Worm (Caenorhabditis elegans): ENCODE data around the gene F56D2.8.

The F56D2.8 gene

DNA sequence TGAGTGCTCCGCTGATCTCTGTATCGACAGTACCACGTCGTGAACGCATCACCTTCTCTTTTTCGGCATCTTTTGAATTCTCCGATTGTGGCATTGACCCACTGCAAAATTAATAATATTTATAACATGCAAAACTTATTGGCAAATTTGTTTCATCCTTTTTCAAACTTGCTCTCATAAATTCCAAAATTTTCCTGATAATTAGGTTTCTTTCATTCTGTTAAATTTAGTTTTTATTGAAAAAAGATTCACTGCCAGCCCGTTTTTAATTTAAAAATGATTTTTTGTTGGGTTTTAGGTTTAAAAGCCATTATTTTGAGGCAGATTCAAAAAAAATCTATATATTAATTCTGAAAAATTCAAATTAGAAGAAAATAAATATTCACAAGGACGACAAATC, 17.3 kb upstream of the F56D2.8 start, which contains the start of gene wdr-37:
wdr-37 (minus strand) TSS at position 101 of the 400 bp plus-strand sequence.
- TF ChIP-seq unc-39 (tag; optimal IDR thresholded peaks at IDR 0.05) (no peak), mab-5 (tag; optimal IDR thresholded peaks at IDR 0.05) (no peak), drap-1 (GFP tag; optimal IDR thresholded peaks at IDR 0.05) (no peak), nhr-237 (tag; optimal IDR thresholded peaks at IDR 0.05) (no peak), unc-120 (tag; optimal IDR thresholded peaks at IDR 0.05; ENCODE audit: poor library complexity, severe bottlenecking) (no peak), ceh-83 (GFP tag; optimal IDR thresholded peaks at IDR 0.05) (no peak), nhr-76 (tag; optimal IDR thresholded peaks at IDR 0.05) (no peak), nhr-2 (tag; optimal IDR thresholded peaks at IDR 0.05) (no peak), tbx-8 (GFP tag; optimal IDR thresholded peaks at IDR 0.05) (no peak), lin-13 (tag; optimal IDR thresholded peaks at IDR 0.05) (no peak), ceh-43 (GFP tag; optimal IDR thresholded peaks at IDR 0.05) (no peak), snpc-4 (tag; optimal IDR thresholded peaks at IDR 0.05) (no peak)

ce11 chrIII:5595445-5595844, 12.8 kb upstream of the F56D2.8 start, which contains the start of gene ced-6:
TSS of gene ced-6 (plus strand) at chrIII:5595771.
- no peak for TF ChIP-seq bed-3 (GFP tag; optimal IDR thresholded peaks at IDR 0.05)
- no peak for TF ChIP-seq mls-2 (tag; optimal IDR thresholded peaks at IDR 0.05)
- no peak for TF ChIP-seq cnd-1 (tag; optimal IDR thresholded peaks at IDR 0.05)
- no peak for TF ChIP-seq ces-1 (GFP tag; optimal IDR thresholded peaks at IDR 0.05)
- no peak for TF ChIP-seq flh-1 (GFP tag; optimal IDR thresholded peaks at IDR 0.05)
- no peak for TF ChIP-seq nhr-76 (tag; optimal IDR thresholded peaks at IDR 0.05)
- no peak for TF ChIP-seq unc-120 (tag; optimal IDR thresholded peaks at IDR 0.05; ENCODE audit: poor library complexity, severe bottlenecking)
- no peak for TF ChIP-seq hlh-1 (tag; optimal IDR thresholded peaks at IDR 0.05)
- no peak for TF ChIP-seq elt-1 (tag; optimal IDR thresholded peaks at IDR 0.05; ENCODE audit: borderline replicate concordance, insufficient read depth)
- no peak for TF ChIP-seq mab-5 (tag; optimal IDR thresholded peaks at IDR 0.05)
- TF ChIP-seq nhr-28 (tag; optimal IDR thresholded peaks at IDR 0.05), result no peak
- TF ChIP-seq blmp-1 (tag; optimal IDR thresholded peaks at IDR 0.05), result no peak
- no peak for TF ChIP-seq elt-3 (tag; optimal IDR thresholded peaks at IDR 0.05)

- TF ChIP-seq nhr-2 (tag; optimal IDR thresholded peaks at IDR 0.05), result peak; percentile 38
- TF ChIP-seq mab-5 (tag; optimal IDR thresholded peaks at IDR 0.05), result no peak
- TF ChIP-seq ham-2 (GFP tag; optimal IDR thresholded peaks at IDR 0.05), result peak; percentile 48
Observed at ce11 chrIII:5594350-5594749, 11.7 kb upstream of the F56D2.8 start.

DNA sequence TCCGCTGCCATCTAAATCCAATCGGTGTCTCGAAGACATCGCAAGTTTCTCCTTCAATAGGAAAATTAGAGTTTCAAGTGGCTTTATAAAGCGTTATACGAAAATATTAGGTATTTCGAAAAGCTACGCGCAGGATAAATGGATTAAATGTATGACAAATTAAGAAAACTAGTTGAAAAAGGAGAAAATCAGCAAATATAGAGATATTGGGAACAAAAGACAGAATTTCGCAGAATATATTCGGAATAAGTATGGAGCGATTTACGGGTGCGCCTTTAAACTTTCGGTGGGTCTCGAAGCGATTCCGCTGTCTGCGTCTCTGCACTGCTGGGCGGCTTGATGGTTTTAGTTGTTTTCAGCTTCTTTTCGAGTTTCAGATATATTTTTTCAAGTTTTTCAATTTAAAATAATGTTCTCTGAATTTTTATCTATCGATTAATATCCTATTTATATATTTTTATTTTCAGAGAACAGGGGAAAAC, 9.0 kb upstream of the F56D2.8 start, which contains the start of the genes ddx-15 and ucr-1:
ddx-15 (minus strand) TSS at position 51 of the 482 bp plus-strand sequence.
ucr-1 (plus strand) TSS at position 468 of the 482 bp plus-strand sequence.
- peak; percentile 76 for TF ChIP-seq lsy-2 (tag; optimal IDR thresholded peaks at IDR 0.05)
- TF ChIP-seq pha-4 (tag; optimal IDR thresholded peaks at IDR 0.05), result peak; percentile 41
- peak; percentile 55 for TF ChIP-seq lin-13 (tag; optimal IDR thresholded peaks at IDR 0.05)
- peak; percentile 71 for TF ChIP-seq mep-1 (tag; optimal IDR thresholded peaks at IDR 0.05)
- TF ChIP-seq unc-120 (tag; optimal IDR thresholded peaks at IDR 0.05; ENCODE audit: poor library complexity, severe bottlenecking), result peak; percentile 20
- TF ChIP-seq ham-2 (GFP tag; optimal IDR thresholded peaks at IDR 0.05), result no peak
- no peak for TF ChIP-seq ces-1 (GFP tag; optimal IDR thresholded peaks at IDR 0.05)

- TF ChIP-seq nhr-28 (tag; optimal IDR thresholded peaks at IDR 0.05) (no peak), sem-2 (GFP tag; optimal IDR thresholded peaks at IDR 0.05) (no peak), ztf-11 (tag; optimal IDR thresholded peaks at IDR 0.05) (no peak), cnd-1 (tag; optimal IDR thresholded peaks at IDR 0.05) (no peak), drap-1 (GFP tag; optimal IDR thresholded peaks at IDR 0.05) (no peak), nhr-76 (tag; optimal IDR thresholded peaks at IDR 0.05) (no peak), sptf-1 (tag; optimal IDR thresholded peaks at IDR 0.05) (no peak), elt-1 (tag; optimal IDR thresholded peaks at IDR 0.05; ENCODE audit: borderline replicate concordance, insufficient read depth) (no peak), mep-1 (tag; optimal IDR thresholded peaks at IDR 0.05) (no peak), nhr-237 (tag; optimal IDR thresholded peaks at IDR 0.05) (no peak), pha-4 (tag; optimal IDR thresholded peaks at IDR 0.05) (no peak), mab-5 (tag; optimal IDR thresholded peaks at IDR 0.05) (no peak), ceh-43 (GFP tag; optimal IDR thresholded peaks at IDR 0.05) (no peak), elt-3 (tag; optimal IDR thresholded peaks at IDR 0.05) (no peak), hlh-1 (tag; optimal IDR thresholded peaks at IDR 0.05) (no peak), unc-39 (tag; optimal IDR thresholded peaks at IDR 0.05) (no peak), ces-1 (GFP tag; optimal IDR thresholded peaks at IDR 0.05) (no peak), mls-2 (tag; optimal IDR thresholded peaks at IDR 0.05) (no peak), unc-62 (GFP tag; optimal IDR thresholded peaks at IDR 0.05) (no peak)
Observed at ce11 chrIII:5588746-5589145, 6.1 kb upstream of the F56D2.8 start.
